Worm (Caenorhabditis elegans) whole organism, dauer: ENCODE measurements around the gene skr-18.
"Not testable (repeated sequence)": the region's sequence is repeated elsewhere in the genome, so short reads cannot be mapped to it uniquely, and the experiment has no call there.

Experiments
- unc-62 ChIP-seq: sonication (generic microtip); optimal IDR thresholded peaks from 2 replicates; lab custom pipeline; 2017; ENCODE audit warnings: missing biosample characterization, missing genetic modification reagents, missing genetic modification characterization

The skr-18 gene

ce11 chrIV:800518-800917 lies 5.3 kb upstream of the skr-18 start, which contains the start of gene mrpl-46:
Gene mrpl-46, plus strand, starts transcription at chrIV:800818.
- TF ChIP-seq unc-62 (GFP tag; lab: Kevin White, UChicago): no peak

- no peak for TF ChIP-seq unc-62 (GFP tag; lab: Kevin White, UChicago)
Observed at ce11 chrIV:796521-797073, 1.4 kb upstream of the skr-18 start, which contains the start of the genes F56B3.11 and ech-5. Gene F56B3.11, minus strand, starts transcription at chrIV:796571. Gene ech-5, plus strand, starts transcription at chrIV:797023.

ce11 chrIV:794275-794674 lies 958 bp downstream of the skr-18 start, which contains the start of gene F56B3.4:
Gene F56B3.4, minus strand, starts transcription at chrIV:794275.
- no peak for TF ChIP-seq unc-62 (GFP tag; lab: Kevin White, UChicago)

ce11 chrIV:787755-788154 lies 7.5 kb downstream of the skr-18 start, which contains the start of gene F56B3.6:
Gene F56B3.6, plus strand, starts transcription at chrIV:788055.
- no peak for TF ChIP-seq unc-62 (GFP tag; lab: Kevin White, UChicago)

ce11 chrIV:782393-782792 lies 12.8 kb downstream of the skr-18 start:
- no peak for TF ChIP-seq unc-62 (GFP tag; lab: Kevin White, UChicago)

ce11 chrIV:778484-778883 lies 16.7 kb downstream of the skr-18 start, which contains the start of gene ugt-52:
Gene ugt-52, plus strand, starts transcription at chrIV:778784.
- TF ChIP-seq unc-62 (GFP tag; lab: Kevin White, UChicago): no peak

ce11 chrIV:773580-773979 lies 21.7 kb downstream of the skr-18 start:
- TF ChIP-seq unc-62 (GFP tag; lab: Kevin White, UChicago): no peak

ce11 chrIV:772931-773330 lies 22.3 kb downstream of the skr-18 start, which contains the start of gene mrpl-2:
Gene mrpl-2, plus strand, starts transcription at chrIV:773237.
- no peak for TF ChIP-seq unc-62 (GFP tag; lab: Kevin White, UChicago)

- TF ChIP-seq unc-62 (GFP tag; lab: Kevin White, UChicago): not testable (repeated sequence)
Observed at ce11 chrIV:771061-771460, 24.2 kb downstream of the skr-18 start, which contains the start of gene F56B3.9. Gene F56B3.9, plus strand, starts transcription at chrIV:771361.

- TF ChIP-seq unc-62 (GFP tag; lab: Kevin White, UChicago): no peak
Observed at ce11 chrIV:768312-768711, 26.9 kb downstream of the skr-18 start, which contains the start of gene F56B3.2. Gene F56B3.2, minus strand, starts transcription at chrIV:768584.

ce11 chrIV:763377-764063 lies 31.7 kb downstream of the skr-18 start, which contains the start of gene col-103:
Gene col-103, minus strand, starts transcription at chrIV:763678.
- no peak for TF ChIP-seq unc-62 (GFP tag; lab: Kevin White, UChicago)

- no peak for TF ChIP-seq unc-62 (GFP tag; lab: Kevin White, UChicago)
Observed at ce11 chrIV:762486-763376, 32.5 kb downstream of the skr-18 start.

- TF ChIP-seq unc-62 (GFP tag; lab: Kevin White, UChicago): no peak
Observed at ce11 chrIV:762016-762459, 33.2 kb downstream of the skr-18 start.

- no peak for TF ChIP-seq unc-62 (GFP tag; lab: Kevin White, UChicago)
Observed at ce11 chrIV:760267-760666, 35.0 kb downstream of the skr-18 start, which contains the start of gene gst-40. Gene gst-40, plus strand, starts transcription at chrIV:760502.

ce11 chrIV:757548-757947 lies 37.7 kb downstream of the skr-18 start:
- TF ChIP-seq unc-62 (GFP tag; lab: Kevin White, UChicago): no peak
